Fruit fly (Drosophila melanogaster): Measurements from ENCODE around the gene CG6793.
A peak's percentile ranks its signal among the peaks of the same experiment; 100 is the strongest.

CG6793 gene

DNA sequence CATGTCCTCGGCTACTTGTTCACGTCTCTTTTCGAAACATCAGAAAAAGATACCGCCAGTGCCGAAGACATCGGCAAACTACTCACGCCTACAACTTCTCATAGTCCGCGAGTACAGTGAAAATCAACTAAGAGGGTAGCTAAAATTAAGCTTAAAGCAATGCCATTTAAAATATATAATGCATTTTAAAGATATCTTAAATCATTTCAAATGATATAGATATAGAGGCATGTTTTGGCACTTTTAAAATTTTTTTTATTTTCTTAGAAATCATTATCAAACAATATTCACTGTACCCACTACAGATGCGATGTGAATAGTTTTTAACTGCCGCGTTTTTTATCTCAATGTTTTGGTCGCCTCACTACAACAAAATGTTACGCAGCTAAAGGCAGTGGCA, 8.4 kb downstream of the CG6793 start (continued):
- TF ChIP-seq NfI (GFP tag; optimal IDR thresholded peaks at IDR 0.05) (no peak), pb (GFP tag; optimal IDR thresholded peaks at IDR 0.05) (no peak), Drgx (GFP tag; IDR thresholded peaks at IDR 0.05) (peak; percentile 56), GATAe (GFP tag; conservative IDR thresholded peaks at IDR 0.05) (no peak), CG17612 (GFP tag; IDR thresholded peaks at IDR 0.05) (peak; percentile 8; the same call in 1 of the 2 replicates), Deaf1 (tag; optimal IDR thresholded peaks at IDR 0.05) (peak; percentile 8), CG33557 (GFP tag; optimal IDR thresholded peaks at IDR 0.05) (no peak), unpg (GFP tag; optimal IDR thresholded peaks at IDR 0.05) (peak; percentile 61), CkIIα-i1 (GFP tag; IDR thresholded peaks at IDR 0.05) (no peak), Oli (tag; optimal IDR thresholded peaks at IDR 0.05) (peak; percentile 12), ara (GFP tag; IDR thresholded peaks at IDR 0.05) (no peak; the same call in 1 of the 2 replicates), CG10321 (GFP tag; IDR thresholded peaks at IDR 0.05) (no peak), CG1233 (GFP tag; optimal IDR thresholded peaks at IDR 0.05) (no peak), CG12744 (GFP tag; optimal IDR thresholded peaks at IDR 0.05) (no peak), CG32532 (GFP tag; IDR thresholded peaks at IDR 0.05) (peak; percentile 65), CG1832 (GFP tag; optimal IDR thresholded peaks at IDR 0.05) (no peak), dm (GFP tag; optimal IDR thresholded peaks at IDR 0.05) (no peak), Sox100B (GFP tag; optimal IDR thresholded peaks at IDR 0.05) (peak; percentile 29), jing (GFP tag; optimal IDR thresholded peaks at IDR 0.05) (no peak), CG11696 (GFP tag; IDR thresholded peaks at IDR 0.05) (no peak), Doc2 (GFP tag; IDR thresholded peaks at IDR 0.05) (no peak), CG11093 (GFP tag; IDR thresholded peaks at IDR 0.05) (no peak), grau (tag; optimal IDR thresholded peaks at IDR 0.05) (peak; percentile 82), Sry-β (GFP tag; optimal IDR thresholded peaks at IDR 0.05) (no peak), CG17912 (GFP tag; optimal IDR thresholded peaks at IDR 0.05) (no peak), CG6791 (GFP tag; IDR thresholded peaks at IDR 0.05; ENCODE audit: partially characterized antibody) (no peak), Spps (tag; optimal IDR thresholded peaks at IDR 0.05) (no peak), BtbVII (GFP tag; optimal IDR thresholded peaks at IDR 0.05) (no peak), twi (tag; optimal IDR thresholded peaks at IDR 0.05) (no peak), Atf6 (GFP tag; IDR thresholded peaks at IDR 0.05) (no peak), bcd (GFP tag; optimal IDR thresholded peaks at IDR 0.05) (peak; percentile 16), CG11695 (GFP tag; IDR thresholded peaks at IDR 0.05) (0 out of 3 replicates have a peak, but pooled peaks have one; percentile 33), fd3F (GFP tag; optimal IDR thresholded peaks at IDR 0.05) (no peak), Gug (GFP tag; IDR thresholded peaks at IDR 0.05) (no peak), H15 (GFP tag; IDR thresholded peaks at IDR 0.05) (no peak), D (optimal IDR thresholded peaks at IDR 0.05) (no peak), D (GFP tag; optimal IDR thresholded peaks at IDR 0.05) (no peak), Hsf (GFP tag; optimal IDR thresholded peaks at IDR 0.05) (no peak), CG15696 (tag; optimal IDR thresholded peaks at IDR 0.05) (no peak), Sox102F (GFP tag; optimal IDR thresholded peaks at IDR 0.05) (peak; percentile 33), CG1529 (GFP tag; optimal IDR thresholded peaks at IDR 0.05) (no peak), CG13287 (GFP tag; IDR thresholded peaks at IDR 0.05; ENCODE audit: partially characterized antibody) (no peak), mirr (GFP tag; optimal IDR thresholded peaks at IDR 0.05) (no peak), CG11560 (tag; IDR thresholded peaks at IDR 0.05) (no peak), lab (GFP tag; optimal IDR thresholded peaks at IDR 0.05) (peak; percentile 17), nerfin-2 (GFP tag; IDR thresholded peaks at IDR 0.05; ENCODE audit: partially characterized antibody) (no peak), CG11456 (GFP tag; IDR thresholded peaks at IDR 0.05) (no peak), z (GFP tag; IDR thresholded peaks at IDR 0.05) (no peak), HLHmδ (GFP tag; optimal IDR thresholded peaks at IDR 0.05) (no peak), CG9876 (GFP tag; optimal IDR thresholded peaks at IDR 0.05) (no peak), sd (tag; optimal IDR thresholded peaks at IDR 0.05) (no peak), ftz-f1 (GFP tag; optimal IDR thresholded peaks at IDR 0.05) (no peak)
